Fruit fly (Drosophila melanogaster): Measurements from ENCODE around the gene out.

out gene

dm6 chrX:19262553-19262952 lies 59.4 kb downstream of the out start (continued):
- TF ChIP-seq Hmx (GFP tag; optimal IDR thresholded peaks at IDR 0.05) (no peak), wdn (GFP tag; IDR thresholded peaks at IDR 0.05) (no peak), Dp (GFP tag; optimal IDR thresholded peaks at IDR 0.05) (no peak), Ssrp (tag; optimal IDR thresholded peaks at IDR 0.05) (peak; percentile 6), grau (tag; optimal IDR thresholded peaks at IDR 0.05) (peak; percentile 6), zfh2 (GFP tag; optimal IDR thresholded peaks at IDR 0.05) (no peak), CG3847 (GFP tag; IDR thresholded peaks at IDR 0.05) (no peak), ro (GFP tag; IDR thresholded peaks at IDR 0.05) (no peak), CG8924 (tag; optimal IDR thresholded peaks at IDR 0.05) (peak; percentile 3), phol (tag; optimal IDR thresholded peaks at IDR 0.05) (peak; percentile 52), CG13424 (tag; optimal IDR thresholded peaks at IDR 0.05) (peak; percentile 29), Nf-YB (GFP tag; optimal IDR thresholded peaks at IDR 0.05) (no peak), sima (GFP tag; optimal IDR thresholded peaks at IDR 0.05) (no peak), Blimp-1 (GFP tag; optimal IDR thresholded peaks at IDR 0.05) (peak; percentile 16), stc (GFP tag; IDR thresholded peaks at IDR 0.05) (0 out of 2 replicates have a peak, but pooled peaks have one; percentile 22), sens (GFP tag) (peak; percentile 54), Xrp1 (GFP tag; IDR thresholded peaks at IDR 0.05) (peak; percentile 32; the same call in 1 of the 2 replicates), Dip3 (GFP tag; optimal IDR thresholded peaks at IDR 0.05) (no peak), Dek (tag; optimal IDR thresholded peaks at IDR 0.05) (no peak), CG18011 (GFP tag; optimal IDR thresholded peaks at IDR 0.05) (no peak), D19A (tag; optimal IDR thresholded peaks at IDR 0.05) (peak; percentile 41), bsh (GFP tag; optimal IDR thresholded peaks at IDR 0.05) (peak in 1 of 2 experiments; percentile 6), CG6689 (GFP tag; IDR thresholded peaks at IDR 0.05) (0 out of 2 replicates have a peak, but pooled peaks have one; percentile 16), TFAM (GFP tag; optimal IDR thresholded peaks at IDR 0.05) (no peak), chn (GFP tag; optimal IDR thresholded peaks at IDR 0.05) (no peak), CG17829 (tag; optimal IDR thresholded peaks at IDR 0.05) (peak; percentile 6), nerfin-1 (tag; optimal IDR thresholded peaks at IDR 0.05) (no peak), knrl (GFP tag; IDR thresholded peaks at IDR 0.05; ENCODE audit: partially characterized antibody) (no peak), CG17361 (GFP tag; IDR thresholded peaks at IDR 0.05) (0 out of 3 replicates have a peak, but pooled peaks have one; percentile 30), bowl (GFP tag; IDR thresholded peaks at IDR 0.05) (no peak), CG15269 (tag; optimal IDR thresholded peaks at IDR 0.05) (peak; percentile 35)

dm6 chrX:19261528-19262102 lies 60.3 kb downstream of the out start, which contains the start of gene Vav:
Vav (plus strand) TSS chrX:19261820.
- TF ChIP-seq Xbp1 (GFP tag; optimal IDR thresholded peaks at IDR 0.05) (no peak), Jarid2 (GFP tag; optimal IDR thresholded peaks at IDR 0.05) (peak; percentile 38), CoRest (tag; optimal IDR thresholded peaks at IDR 0.05) (no peak), crc (GFP tag; optimal IDR thresholded peaks at IDR 0.05) (no peak), CG14860 (GFP tag; IDR thresholded peaks at IDR 0.05; ENCODE audit: partially characterized antibody) (peak; percentile 32; the same call in 1 of the 3 replicates), Atf3 (GFP tag; optimal IDR thresholded peaks at IDR 0.05) (no peak), Sry-δ (GFP tag; optimal IDR thresholded peaks at IDR 0.05) (peak; percentile 10), CG5180 (GFP tag; optimal IDR thresholded peaks at IDR 0.05) (no peak), eve (GFP tag; optimal IDR thresholded peaks at IDR 0.05) (no peak), abd-A (tag; optimal IDR thresholded peaks at IDR 0.05) (no peak), Opbp (GFP tag; IDR thresholded peaks at IDR 0.05; ENCODE audit: partially characterized antibody) (peak; percentile 49; the same call in 1 of the 3 replicates), CG31441 (GFP tag; IDR thresholded peaks at IDR 0.05) (no peak), bowl (GFP tag; IDR thresholded peaks at IDR 0.05) (no peak), twi (tag; optimal IDR thresholded peaks at IDR 0.05) (no peak), pzg (GFP tag; optimal IDR thresholded peaks at IDR 0.05) (peak; percentile 48), CG18764 (GFP tag; optimal IDR thresholded peaks at IDR 0.05) (no peak), CG10209 (GFP tag; optimal IDR thresholded peaks at IDR 0.05) (no peak), lov (optimal IDR thresholded peaks at IDR 0.05) (no peak), lov (GFP tag; IDR thresholded peaks at IDR 0.05) (no peak), sd (tag; optimal IDR thresholded peaks at IDR 0.05) (no peak), CG4730 (GFP tag; IDR thresholded peaks at IDR 0.05) (no peak)

All from whole organism, embryonic.